Worm (Caenorhabditis elegans) whole organism, L3 larva: Measurements from ENCODE around the gene Y52D5A.2.

Source experiments
- daf-12 ChIP-seq: fragments of 150-350 bp; optimal IDR thresholded peaks from 2 replicates; lab custom pipeline; 2014; ENCODE audit warnings: missing biosample characterization, missing genetic modification reagents, missing genetic modification characterization
- egl-27 ChIP-seq: sonication (generic microtip); optimal IDR thresholded peaks from 4 replicates; lab custom pipeline; 2017; ENCODE audit warnings: missing biosample characterization, missing genetic modification reagents, missing genetic modification characterization
- jun-1 ChIP-seq: fragments of 150-350 bp; optimal IDR thresholded peaks from 2 replicates; lab custom pipeline; 2014; ENCODE audit warnings: missing biosample characterization, missing genetic modification reagents, missing genetic modification characterization
- mdl-1 ChIP-seq: fragments of 150-350 bp; optimal IDR thresholded peaks from 2 replicates; lab custom pipeline; 2014; ENCODE audit warnings: missing biosample characterization, missing genetic modification characterization
- nhr-77 ChIP-seq: fragments of 150-350 bp; optimal IDR thresholded peaks from 2 replicates; lab custom pipeline; 2014; ENCODE audit warnings: missing biosample characterization, missing genetic modification characterization
- sea-2 ChIP-seq: fragments of 150-350 bp; sonication (generic microtip); optimal IDR thresholded peaks from 4 replicates; lab custom pipeline; 2014; ENCODE audit warnings: missing biosample characterization, missing genetic modification reagents, missing genetic modification characterization
- skn-1 ChIP-seq: fragments of 150-350 bp; optimal IDR thresholded peaks from 2 replicates; lab custom pipeline; 2014; ENCODE audit warnings: missing biosample characterization, missing genetic modification characterization
- tbx-2 ChIP-seq: sonication (generic microtip); optimal IDR thresholded peaks from 2 replicates; lab custom pipeline; 2016; ENCODE audit warnings: mild to moderate bottlenecking, missing genetic modification characterization, missing compliant biosample characterization
- unc-62 ChIP-seq: fragments of 150-350 bp; sonication (generic microtip); optimal IDR thresholded peaks from 4 replicates; lab custom pipeline; 2014; ENCODE audit warnings: missing biosample characterization, missing genetic modification reagents, missing genetic modification characterization

DNA sequence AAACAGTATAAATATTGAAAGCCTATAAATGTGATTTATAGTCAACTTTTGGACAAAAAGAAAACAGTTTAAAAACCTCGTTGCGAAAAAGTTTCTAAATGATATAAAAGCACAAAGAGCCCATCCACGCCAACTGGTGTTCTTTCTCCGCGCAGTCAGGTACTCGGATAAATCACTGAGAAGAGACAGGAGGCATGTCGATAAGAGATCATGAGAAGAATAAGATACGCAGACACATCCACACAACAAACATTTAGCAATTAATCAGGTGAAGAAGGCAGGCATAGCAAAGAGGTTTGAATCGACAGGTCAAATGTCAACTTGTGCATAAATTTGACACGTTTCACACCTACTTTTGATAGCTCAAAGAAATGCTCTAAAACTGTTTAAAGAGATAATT lies 43.5 kb upstream of the Y52D5A.2 start:
- no peak for TF ChIP-seq egl-27
- TF ChIP-seq jun-1 (tag; lab: Kevin White, UChicago), result no peak
- no peak for TF ChIP-seq mdl-1 (tag; lab: Kevin White, UChicago)
- TF ChIP-seq tbx-2 (tag; lab: Kevin White, UChicago), result no peak
- no peak for TF ChIP-seq skn-1 (tag; lab: Kevin White, UChicago)
- TF ChIP-seq nhr-77 (tag; lab: Kevin White, UChicago), result no peak
- TF ChIP-seq sea-2 (GFP tag; lab: Kevin White, UChicago), result no peak
- TF ChIP-seq unc-62 (GFP tag; lab: Kevin White, UChicago), result no peak
- no peak for TF ChIP-seq daf-12 (tag; lab: Kevin White, UChicago)
